Worm (Caenorhabditis elegans) whole organism, L1 larva: ENCODE measurements around the gene ugt-33.

Source experiments
- ama-1 ChIP-seq: fragments of 150-350 bp; optimal IDR thresholded peaks from 2 replicates; lab custom pipeline; 2014
- blmp-1 ChIP-seq: fragments of 150-350 bp; optimal IDR thresholded peaks from 2 replicates; lab custom pipeline; 2014; ENCODE audit warnings: missing biosample characterization, missing genetic modification characterization
- dpl-1 ChIP-seq, 3 experiments: fragments of 150-350 bp in 2 of 3; sonication (generic microtip) in 1 of 3; optimal IDR thresholded peaks; 2 replicates each; lab custom pipeline; 2014 to 2017; ENCODE audit warnings: missing biosample characterization in 3 of 3, missing genetic modification characterization in 3 of 3, missing genetic modification reagents in 3 of 3
- lir-3 ChIP-seq: sonication (generic microtip); optimal IDR thresholded peaks from 2 replicates; lab custom pipeline; 2016; ENCODE audit warnings: mild to moderate bottlenecking, missing genetic modification characterization, moderate library complexity, missing compliant biosample characterization; ENCODE audit not compliant: poor library complexity
- nhr-77 ChIP-seq: fragments of 150-350 bp; optimal IDR thresholded peaks from 2 replicates; lab custom pipeline; 2014; ENCODE audit warnings: missing biosample characterization, missing genetic modification characterization
- skn-1 ChIP-seq: fragments of 150-350 bp; optimal IDR thresholded peaks from 2 replicates; lab custom pipeline; 2014; ENCODE audit warnings: missing biosample characterization, missing genetic modification characterization
- snpc-4 ChIP-seq: fragments of 150-350 bp; optimal IDR thresholded peaks from 2 replicates; lab custom pipeline; 2014; ENCODE audit warnings: missing biosample characterization, missing genetic modification characterization
- unc-62 ChIP-seq: fragments of 150-350 bp; optimal IDR thresholded peaks from 2 replicates; lab custom pipeline; 2014; ENCODE audit warnings: missing biosample characterization, missing genetic modification reagents, missing genetic modification characterization

DNA sequence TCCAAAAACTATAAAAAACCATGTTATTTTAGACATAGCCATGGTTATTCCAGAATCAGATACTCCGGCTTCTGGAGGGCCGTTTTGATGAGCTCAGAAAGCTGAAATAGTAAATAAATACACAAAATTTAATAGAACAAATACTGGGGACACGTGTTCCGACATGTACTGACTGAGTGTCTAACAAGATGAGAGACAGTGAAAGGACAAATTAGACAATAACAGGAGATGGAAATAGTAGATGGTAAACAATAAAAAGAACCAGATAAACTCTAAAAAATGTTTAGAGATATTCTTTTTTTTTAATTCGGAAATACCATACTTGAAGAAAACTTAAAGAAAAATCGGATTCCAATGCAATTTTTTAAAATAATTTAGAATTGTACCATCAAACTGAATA, 8.6 kb upstream of the ugt-33 start, which contains the start of gene Y32F6B.1:
- TF ChIP-seq nhr-77 (tag; lab: Kevin White, UChicago): no peak
- TF ChIP-seq snpc-4 (tag; lab: Kevin White, UChicago): no peak
- TF ChIP-seq ama-1 (lab: Kevin White, UChicago): no peak
- no peak for TF ChIP-seq unc-62 (GFP tag; lab: Kevin White, UChicago)
- no peak for TF ChIP-seq lir-3 (tag; lab: Kevin White, UChicago)
- no peak for TF ChIP-seq skn-1
- TF ChIP-seq dpl-1 (GFP tag; optimal IDR thresholded peaks at IDR 0.05; lab: Kevin White, UChicago): no peak
- TF ChIP-seq blmp-1: no peak
